Worm (Caenorhabditis elegans) whole organism, L1 larva: ENCODE data around the gene srh-212.
A peak's percentile ranks its signal among the peaks of the same experiment; 100 is the strongest.

Experiments
- C04F5.9 ChIP-seq: sonication (generic microtip); optimal IDR thresholded peaks from 2 replicates; lab custom pipeline; 2016; ENCODE audit warnings: missing genetic modification characterization, missing compliant biosample characterization
- C34B4.2 ChIP-seq: sonication (generic microtip); optimal IDR thresholded peaks from 2 replicates; lab custom pipeline; 2017; ENCODE audit warnings: mild to moderate bottlenecking, missing genetic modification characterization, missing compliant biosample characterization
- Y116A8C.19 ChIP-seq: sonication (generic microtip); optimal IDR thresholded peaks from 2 replicates; lab custom pipeline; 2016; ENCODE audit warnings: missing compliant biosample characterization, missing genetic modification characterization, borderline replicate concordance
- ama-1 ChIP-seq: fragments of 150-350 bp; optimal IDR thresholded peaks from 2 replicates; lab custom pipeline; 2014
- ceh-63 ChIP-seq: fragments of 200-800 bp; sonication (Bioruptor generic); optimal IDR thresholded peaks from 2 replicates; lab custom pipeline; 2018; ENCODE audit warnings: mild to moderate bottlenecking, missing genetic modification characterization, missing compliant biosample characterization
- ceh-8 ChIP-seq: fragments of 200-800 bp; sonication (Bioruptor generic); optimal IDR thresholded peaks from 2 replicates; lab custom pipeline; 2018; ENCODE audit warnings: mild to moderate bottlenecking, missing genetic modification characterization, moderate library complexity, missing compliant biosample characterization
- ceh-82 ChIP-seq, 3 experiments: fragments of 150-350 bp in 1 of 3; sonication (generic microtip) in 2 of 3; optimal IDR thresholded peaks; 2 replicates each; lab custom pipeline; 2014 to 2017; ENCODE audit warnings: missing biosample characterization in 3 of 3, missing genetic modification characterization in 3 of 3
- ceh-88 ChIP-seq: fragments of 200-800 bp; sonication (Bioruptor generic); IDR thresholded peaks from 2 replicates; pipeline ENCODE4 v1.3.6; 2022; ENCODE audit warnings: missing genetic modification characterization, missing compliant biosample characterization
- ceh-90 ChIP-seq: sonication (generic microtip); optimal IDR thresholded peaks from 2 replicates; lab custom pipeline; 2016; ENCODE audit warnings: missing genetic modification characterization, missing compliant biosample characterization
- dsc-1 ChIP-seq: sonication (generic microtip); optimal IDR thresholded peaks from 2 replicates; lab custom pipeline; 2016; ENCODE audit warnings: mild to moderate bottlenecking, missing genetic modification characterization, missing compliant biosample characterization
- efl-1 ChIP-seq, 4 experiments: fragments of 150-350 bp; optimal IDR thresholded peaks in 3 of 4; peaks in 1 of 4; 1 replicate in 1 of 4; 2 replicates in 3 of 4; lab custom pipeline; 2014; ENCODE audit warnings: missing biosample characterization in 2 of 4, missing genetic modification characterization in 2 of 4, missing genetic modification reagents in 2 of 4
- elt-3 ChIP-seq, 6 experiments: fragments of 150-350 bp in 1 of 6; sonication (generic microtip); optimal IDR thresholded peaks; 2 replicates each; lab custom pipeline; 2017 to 2018; ENCODE audit warnings: missing biosample characterization in 6 of 6, missing genetic modification characterization in 6 of 6, inconsistent platforms in 1 of 6
- fkh-10 ChIP-seq: sonication (generic microtip); optimal IDR thresholded peaks from 2 replicates; lab custom pipeline; 2017; ENCODE audit warnings: missing biosample characterization, missing genetic modification reagents, missing genetic modification characterization
- fkh-4 ChIP-seq: sonication (generic microtip); optimal IDR thresholded peaks from 2 replicates; lab custom pipeline; 2016; ENCODE audit warnings: missing compliant biosample characterization, missing genetic modification characterization, borderline replicate concordance
- fkh-8 ChIP-seq: sonication (generic microtip); optimal IDR thresholded peaks from 2 replicates; lab custom pipeline; 2016; ENCODE audit warnings: mild to moderate bottlenecking, missing genetic modification characterization, missing compliant biosample characterization
- fos-1 ChIP-seq: fragments of 150-350 bp; optimal IDR thresholded peaks from 2 replicates; lab custom pipeline; 2014; ENCODE audit warnings: missing biosample characterization, missing genetic modification characterization
- grh-1 ChIP-seq: fragments of 200-800 bp; sonication (Bioruptor generic); IDR thresholded peaks from 2 replicates; pipeline ENCODE4 v1.3.6; 2022; ENCODE audit warnings: missing genetic modification reagents, missing genetic modification characterization, missing compliant biosample characterization
- hlh-17 ChIP-seq: fragments of 200-800 bp; sonication (Bioruptor generic); optimal IDR thresholded peaks from 2 replicates; lab custom pipeline; 2018; ENCODE audit warnings: missing genetic modification characterization, mild to moderate bottlenecking, missing compliant biosample characterization, moderate library complexity, borderline replicate concordance
- hpl-2 ChIP-seq: fragments of 150-350 bp; optimal IDR thresholded peaks from 2 replicates; lab custom pipeline; 2014; ENCODE audit warnings: missing biosample characterization, missing genetic modification reagents, missing genetic modification characterization
- jun-1 ChIP-seq: fragments of 150-350 bp; optimal IDR thresholded peaks from 2 replicates; lab custom pipeline; 2014; ENCODE audit warnings: missing biosample characterization, missing genetic modification reagents, missing genetic modification characterization
- lin-13 ChIP-seq: fragments of 150-350 bp; optimal IDR thresholded peaks from 2 replicates; lab custom pipeline; 2014; ENCODE audit warnings: missing biosample characterization, missing genetic modification reagents, missing genetic modification characterization
- lin-15B ChIP-seq: fragments of 150-350 bp; sonication (generic microtip); optimal IDR thresholded peaks from 3 replicates; lab custom pipeline; 2014; ENCODE audit warnings: missing biosample characterization, missing genetic modification characterization
- lir-3 ChIP-seq: sonication (generic microtip); optimal IDR thresholded peaks from 2 replicates; lab custom pipeline; 2016; ENCODE audit warnings: mild to moderate bottlenecking, missing genetic modification characterization, moderate library complexity, missing compliant biosample characterization; ENCODE audit not compliant: poor library complexity
- mdl-1 ChIP-seq, 2 experiments: fragments of 150-350 bp; optimal IDR thresholded peaks; 2 replicates each; lab custom pipeline; 2014 to 2017; ENCODE audit warnings: missing biosample characterization in 2 of 2, missing genetic modification characterization in 2 of 2, inconsistent platforms in 1 of 2
- mef-2 ChIP-seq: fragments of 150-350 bp; optimal IDR thresholded peaks from 2 replicates; lab custom pipeline; 2014; ENCODE audit warnings: missing biosample characterization, missing genetic modification characterization
- nhr-11 ChIP-seq: fragments of 150-350 bp; optimal IDR thresholded peaks from 2 replicates; lab custom pipeline; 2014; ENCODE audit warnings: missing biosample characterization, missing genetic modification characterization
- nhr-12 ChIP-seq: sonication (generic microtip); optimal IDR thresholded peaks from 2 replicates; lab custom pipeline; 2017; ENCODE audit warnings: missing biosample characterization, missing genetic modification characterization
- nhr-19 ChIP-seq: fragments of 200-800 bp; sonication (Bioruptor generic); conservative IDR thresholded peaks from 2 replicates; pipeline ENCODE4 v1.3.6; 2022; ENCODE audit warnings: missing genetic modification characterization, missing compliant biosample characterization
- nhr-28 ChIP-seq: fragments of 150-350 bp; optimal IDR thresholded peaks from 2 replicates; lab custom pipeline; 2014; ENCODE audit warnings: missing biosample characterization, missing genetic modification characterization
- nhr-71 ChIP-seq: sonication (generic microtip); optimal IDR thresholded peaks from 2 replicates; lab custom pipeline; 2016; ENCODE audit warnings: mild to moderate bottlenecking, missing genetic modification characterization, moderate library complexity, missing compliant biosample characterization
- nhr-76 ChIP-seq: sonication (generic microtip); optimal IDR thresholded peaks from 2 replicates; lab custom pipeline; 2017; ENCODE audit warnings: missing biosample characterization, missing genetic modification characterization
- nhr-85 ChIP-seq: sonication (generic microtip); peaks from one replicate; lab custom pipeline; 2016; ENCODE audit warnings: missing genetic modification characterization, inconsistent platforms, missing compliant biosample characterization
- pag-3 ChIP-seq: sonication (generic microtip); optimal IDR thresholded peaks from 2 replicates; lab custom pipeline; 2017; ENCODE audit warnings: missing genetic modification characterization, mild to moderate bottlenecking, missing compliant biosample characterization, antibody characterized with exemption, borderline replicate concordance; ENCODE audit not compliant: insufficient read depth
- pax-3 ChIP-seq: fragments of 200-800 bp; sonication (Bioruptor generic); optimal IDR thresholded peaks from 2 replicates; lab custom pipeline; 2018; ENCODE audit warnings: mild to moderate bottlenecking, missing genetic modification characterization, moderate library complexity, missing compliant biosample characterization
- sox-4 ChIP-seq: sonication (generic microtip); optimal IDR thresholded peaks from 2 replicates; lab custom pipeline; 2016; ENCODE audit warnings: missing genetic modification characterization, missing compliant biosample characterization
- sptf-1 ChIP-seq: fragments of 150-350 bp; optimal IDR thresholded peaks from 2 replicates; lab custom pipeline; 2014; ENCODE audit warnings: missing biosample characterization, missing genetic modification characterization
- sup-37 ChIP-seq: fragments of 200-800 bp; sonication (Bioruptor generic); optimal IDR thresholded peaks from 2 replicates; lab custom pipeline; 2018; ENCODE audit warnings: mild to moderate bottlenecking, missing genetic modification characterization, missing compliant biosample characterization
- tbx-2 ChIP-seq: sonication (generic microtip); optimal IDR thresholded peaks from 2 replicates; lab custom pipeline; 2016; ENCODE audit warnings: missing genetic modification characterization, missing compliant biosample characterization
- tlp-1 ChIP-seq: fragments of 150-350 bp; optimal IDR thresholded peaks from 2 replicates; lab custom pipeline; 2014; ENCODE audit warnings: missing biosample characterization, missing genetic modification characterization
- unc-130 ChIP-seq: fragments of 150-350 bp; optimal IDR thresholded peaks from 2 replicates; lab custom pipeline; 2017; ENCODE audit warnings: missing biosample characterization, missing genetic modification characterization, inconsistent platforms
- unc-62 ChIP-seq: fragments of 150-350 bp; optimal IDR thresholded peaks from 2 replicates; lab custom pipeline; 2014; ENCODE audit warnings: missing biosample characterization, missing genetic modification reagents, missing genetic modification characterization
- unc-86 ChIP-seq: sonication (generic microtip); optimal IDR thresholded peaks from 2 replicates; lab custom pipeline; 2016; ENCODE audit warnings: missing genetic modification characterization, missing compliant biosample characterization
- unc-98 ChIP-seq: fragments of 200-800 bp; sonication (Bioruptor generic); IDR thresholded peaks from 2 replicates; pipeline ENCODE4 v1.3.6; 2022; ENCODE audit warnings: missing genetic modification characterization, missing compliant biosample characterization
- vab-15 ChIP-seq: sonication (generic microtip); optimal IDR thresholded peaks from 2 replicates; lab custom pipeline; 2017; ENCODE audit warnings: missing genotype, mild to moderate bottlenecking, missing genetic modification characterization, missing compliant biosample characterization
- xbp-1 ChIP-seq: sonication (generic microtip); optimal IDR thresholded peaks from 2 replicates; lab custom pipeline; 2016; ENCODE audit warnings: missing genetic modification characterization, missing compliant biosample characterization
- zip-4 ChIP-seq: fragments of 200-800 bp; sonication (Bioruptor generic); optimal IDR thresholded peaks from 2 replicates; lab custom pipeline; 2018; ENCODE audit warnings: mild to moderate bottlenecking, missing genetic modification characterization, moderate library complexity, missing compliant biosample characterization
- ztf-4 ChIP-seq: fragments of 150-350 bp; optimal IDR thresholded peaks from 2 replicates; lab custom pipeline; 2014; ENCODE audit warnings: missing biosample characterization, missing genetic modification characterization

The srh-212 gene

ce11 chrV:3644193-3644693, 47.3 kb upstream of the srh-212 start, which contains the start of gene F59B1.8 (continued):
- no peak for TF ChIP-seq sox-4 (tag; lab: Kevin White, UChicago)
- peak; percentile 82 for TF ChIP-seq nhr-85
- no peak for TF ChIP-seq zip-4
- TF ChIP-seq hpl-2 (GFP tag; lab: Kevin White, UChicago), result no peak
- no peak for TF ChIP-seq fkh-10 (GFP tag; lab: Kevin White, UChicago)
- TF ChIP-seq mdl-1 (tag; optimal IDR thresholded peaks at IDR 0.05; lab: Kevin White, UChicago), result peak in 1 of 2 experiments; percentile 29
- no peak for TF ChIP-seq fkh-8
- no peak for TF ChIP-seq tbx-2 (tag; lab: Kevin White, UChicago)
- TF ChIP-seq jun-1 (tag; lab: Kevin White, UChicago), result peak; percentile 18
- TF ChIP-seq xbp-1 (tag; lab: Kevin White, UChicago), result peak; percentile 12
- TF ChIP-seq unc-62 (GFP tag; lab: Kevin White, UChicago), result no peak
- no peak for TF ChIP-seq unc-86 (tag; lab: Kevin White, UChicago)
- no peak for TF ChIP-seq vab-15 (tag; lab: Kevin White, UChicago)
- no peak for TF ChIP-seq pag-3 (tag; lab: Kevin White, UChicago)
- TF ChIP-seq unc-130 (tag; lab: Kevin White, UChicago), result no peak
- TF ChIP-seq tlp-1 (tag; lab: Kevin White, UChicago), result no peak
- no peak for TF ChIP-seq lin-15B (tag; lab: Kevin White, UChicago)
- TF ChIP-seq ceh-88, result no peak
- peak; percentile 53 for TF ChIP-seq nhr-19 (GFP tag; lab: Robert Waterston, UW)
- no peak for TF ChIP-seq ceh-63 (GFP tag; lab: Kevin White, UChicago)
- no peak for TF ChIP-seq lin-13 (GFP tag; lab: Kevin White, UChicago)
- TF ChIP-seq unc-98, result no peak
- TF ChIP-seq sptf-1 (tag; lab: Kevin White, UChicago), result no peak
- TF ChIP-seq efl-1 (optimal IDR thresholded peaks at IDR 0.05; lab: Kevin White, UChicago), result peak in 1 of 2 experiments; percentile 14
- peak; percentile 0 to 74 for TF ChIP-seq efl-1 (GFP tag; optimal IDR thresholded peaks at IDR 0.05 in 1 of 2; lab: Kevin White, UChicago)
- no peak for TF ChIP-seq pax-3 (tag; lab: Kevin White, UChicago)
- TF ChIP-seq C34B4.2 (tag; lab: Kevin White, UChicago), result no peak
- TF ChIP-seq ceh-82 (tag; optimal IDR thresholded peaks at IDR 0.05; lab: Kevin White, UChicago), result peak in 2 of 3 experiments; percentile 7 to 36
- TF ChIP-seq grh-1, result no peak
- TF ChIP-seq ama-1 (lab: Kevin White, UChicago), result no peak
- no peak for TF ChIP-seq elt-3 (tag; optimal IDR thresholded peaks at IDR 0.05; lab: Kevin White, UChicago)
- no peak for TF ChIP-seq fkh-4 (tag; lab: Kevin White, UChicago)
- no peak for TF ChIP-seq fos-1 (tag; lab: Kevin White, UChicago)
- TF ChIP-seq hlh-17 (GFP tag; lab: Kevin White, UChicago), result no peak
- TF ChIP-seq Y116A8C.19 (tag; lab: Kevin White, UChicago), result no peak

ce11 chrV:3639873-3640272, 42.9 kb upstream of the srh-212 start:
- TF ChIP-seq hlh-17 (GFP tag; lab: Kevin White, UChicago) (no peak), fkh-4 (tag; lab: Kevin White, UChicago) (no peak), C04F5.9 (tag; lab: Kevin White, UChicago) (no peak), unc-130 (tag; lab: Kevin White, UChicago) (no peak), Y116A8C.19 (tag; lab: Kevin White, UChicago) (no peak), sup-37 (GFP tag; lab: Kevin White, UChicago) (no peak), ceh-90 (tag; lab: Kevin White, UChicago) (no peak), dsc-1 (tag; lab: Kevin White, UChicago) (peak; percentile 91), nhr-11 (no peak), nhr-12 (tag; lab: Kevin White, UChicago) (no peak), efl-1 (optimal IDR thresholded peaks at IDR 0.05; lab: Kevin White, UChicago) (no peak), efl-1 (GFP tag; optimal IDR thresholded peaks at IDR 0.05 in 1 of 2; lab: Kevin White, UChicago) (no peak), nhr-76 (tag; lab: Kevin White, UChicago) (no peak), nhr-28 (tag; lab: Kevin White, UChicago) (no peak), fkh-8 (peak; percentile 55), ama-1 (lab: Kevin White, UChicago) (no peak), mef-2 (no peak), sox-4 (tag; lab: Kevin White, UChicago) (peak; percentile 37), pax-3 (tag; lab: Kevin White, UChicago) (peak; percentile 44), vab-15 (tag; lab: Kevin White, UChicago) (no peak), lir-3 (tag; lab: Kevin White, UChicago) (no peak), nhr-71 (tag; lab: Kevin White, UChicago) (peak; percentile 1), ztf-4 (tag; lab: Kevin White, UChicago) (no peak), pag-3 (tag; lab: Kevin White, UChicago) (no peak), ceh-8 (no peak)
